Fruit fly (Drosophila melanogaster): ENCODE measurements around the gene CG4022.

CG4022 gene

DNA sequence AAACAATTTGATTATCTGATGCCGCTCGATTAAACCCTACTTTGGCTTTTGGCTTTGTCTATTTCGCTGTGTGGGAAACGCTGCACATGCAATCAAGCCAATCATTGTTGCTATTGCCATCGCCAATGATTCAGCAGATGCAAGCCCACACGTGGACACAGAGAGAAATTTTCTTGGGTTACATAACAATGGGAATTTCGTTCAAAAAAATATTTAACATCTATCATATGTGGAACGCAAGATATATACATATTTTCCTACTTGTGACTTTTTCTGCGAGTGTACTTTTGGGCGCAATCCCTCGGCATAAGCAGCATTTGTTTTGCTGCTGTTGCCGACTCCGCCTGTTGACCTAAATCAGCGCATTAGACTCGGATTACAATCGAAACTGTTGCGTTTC, 8.7 kb upstream of the CG4022 start (continued):
- TF ChIP-seq tx (GFP tag; optimal IDR thresholded peaks at IDR 0.05): no peak
- TF ChIP-seq CG32532 (GFP tag; IDR thresholded peaks at IDR 0.05): 0 out of 2 replicates have a peak, but pooled peaks have one; percentile 9
- TF ChIP-seq sisA (GFP tag; IDR thresholded peaks at IDR 0.05): peak; percentile 32; the same call in 1 of the 2 replicates
- TF ChIP-seq bsh (GFP tag; optimal IDR thresholded peaks at IDR 0.05): no peak
- TF ChIP-seq Sox102F (GFP tag; optimal IDR thresholded peaks at IDR 0.05): peak; percentile 25
- no peak for TF ChIP-seq CG17186 (GFP tag; optimal IDR thresholded peaks at IDR 0.05)
- TF ChIP-seq Atf6 (GFP tag; IDR thresholded peaks at IDR 0.05): no peak
- no peak for TF ChIP-seq CG13624 (GFP tag; optimal IDR thresholded peaks at IDR 0.05)
- TF ChIP-seq gfzf (GFP tag; optimal IDR thresholded peaks at IDR 0.05): no peak
- TF ChIP-seq pan (optimal IDR thresholded peaks at IDR 0.05): no peak
- TF ChIP-seq pan (GFP tag; optimal IDR thresholded peaks at IDR 0.05 in 1 of 2, IDR thresholded peaks at IDR 0.05 in 1 of 2): peak in 1 of 2 experiments; percentile 64
- TF ChIP-seq CG8290 (GFP tag; optimal IDR thresholded peaks at IDR 0.05): no peak
- TF ChIP-seq CG8290 (tag; optimal IDR thresholded peaks at IDR 0.05): no peak
- no peak for TF ChIP-seq CG13123 (GFP tag; optimal IDR thresholded peaks at IDR 0.05)
- TF ChIP-seq CG12744 (GFP tag; optimal IDR thresholded peaks at IDR 0.05): no peak
- TF ChIP-seq CG10366 (GFP tag; IDR thresholded peaks at IDR 0.05): peak; percentile 54
- TF ChIP-seq PHDP (tag; optimal IDR thresholded peaks at IDR 0.05): no peak
- TF ChIP-seq CG1529 (GFP tag; optimal IDR thresholded peaks at IDR 0.05): no peak
- TF ChIP-seq ci (GFP tag; IDR thresholded peaks at IDR 0.05): peak; percentile 65; the same call in 2 of the 3 replicates
- TF ChIP-seq vvl (GFP tag; IDR thresholded peaks at IDR 0.05): peak; percentile 46; the same call in 1 of the 2 replicates
- TF ChIP-seq row (GFP tag; IDR thresholded peaks at IDR 0.05): 0 out of 3 replicates have a peak, but pooled peaks have one; percentile 23
- TF ChIP-seq Taf1 (GFP tag; IDR thresholded peaks at IDR 0.05): no peak
- TF ChIP-seq CG31441 (GFP tag; IDR thresholded peaks at IDR 0.05): no peak
- TF ChIP-seq sens-2 (GFP tag; IDR thresholded peaks at IDR 0.05): 0 out of 2 replicates have a peak, but pooled peaks have one; percentile 4
- 0 out of 3 replicates have a peak, but pooled peaks have one; percentile 24 for TF ChIP-seq zfh1 (GFP tag; IDR thresholded peaks at IDR 0.05)
- no peak for TF ChIP-seq danr (GFP tag; IDR thresholded peaks at IDR 0.05)
- TF ChIP-seq CG8924 (tag; optimal IDR thresholded peaks at IDR 0.05): no peak
- TF ChIP-seq pb (GFP tag; optimal IDR thresholded peaks at IDR 0.05): no peak
- no peak for TF ChIP-seq Lim3 (GFP tag; IDR thresholded peaks at IDR 0.05)
- peak; percentile 83 for TF ChIP-seq Drgx (GFP tag; IDR thresholded peaks at IDR 0.05)
- 0 out of 2 replicates have a peak, but pooled peaks have one; percentile 16 for TF ChIP-seq ranshi (GFP tag; IDR thresholded peaks at IDR 0.05)
- no peak for TF ChIP-seq unpg (GFP tag; optimal IDR thresholded peaks at IDR 0.05)
- TF ChIP-seq fd96Cb (tag; optimal IDR thresholded peaks at IDR 0.05): no peak
- 0 out of 3 replicates have a peak, but pooled peaks have one; percentile 25 for TF ChIP-seq sr (GFP tag; IDR thresholded peaks at IDR 0.05)
- TF ChIP-seq Atf3 (GFP tag; optimal IDR thresholded peaks at IDR 0.05): no peak
- TF ChIP-seq rib (GFP tag; IDR thresholded peaks at IDR 0.05): no peak
- TF ChIP-seq CG32772 (GFP tag; IDR thresholded peaks at IDR 0.05): no peak
- no peak for TF ChIP-seq Atf-2 (GFP tag; optimal IDR thresholded peaks at IDR 0.05)
- TF ChIP-seq Bdp1 (GFP tag; optimal IDR thresholded peaks at IDR 0.05): no peak
- TF ChIP-seq CG17328 (GFP tag; IDR thresholded peaks at IDR 0.05): 0 out of 2 replicates have a peak, but pooled peaks have one; percentile 33
- TF ChIP-seq chif (GFP tag; optimal IDR thresholded peaks at IDR 0.05): no peak
- TF ChIP-seq cas (GFP tag; IDR thresholded peaks at IDR 0.05): no peak
- TF ChIP-seq Sry-β (GFP tag; optimal IDR thresholded peaks at IDR 0.05): no peak
- TF ChIP-seq CG2199 (GFP tag; IDR thresholded peaks at IDR 0.05): 0 out of 3 replicates have a peak, but pooled peaks have one; percentile 33
- 0 out of 2 replicates have a peak, but pooled peaks have one; percentile 50 for TF ChIP-seq CG5953 (GFP tag; IDR thresholded peaks at IDR 0.05)
- no peak for TF ChIP-seq kay (GFP tag; optimal IDR thresholded peaks at IDR 0.05)
- TF ChIP-seq Poxn (GFP tag; IDR thresholded peaks at IDR 0.05): no peak
- TF ChIP-seq prd (optimal IDR thresholded peaks at IDR 0.05): no peak
- TF ChIP-seq prd (GFP tag; IDR thresholded peaks at IDR 0.05): peak; percentile 33; the same call in 1 of the 3 replicates
- 0 out of 3 replicates have a peak, but pooled peaks have one; percentile 33 for TF ChIP-seq Optix (GFP tag; IDR thresholded peaks at IDR 0.05)
- TF ChIP-seq CG6654 (GFP tag; optimal IDR thresholded peaks at IDR 0.05): no peak
- TF ChIP-seq Kr (GFP tag; optimal IDR thresholded peaks at IDR 0.05): no peak
- TF ChIP-seq Pdp1 (GFP tag; optimal IDR thresholded peaks at IDR 0.05): peak in 1 of 2 experiments; percentile 71

Measured in whole organism, embryonic.